Worm (Caenorhabditis elegans) whole organism, young adult: ENCODE results near the gene F42A6.2.

Experiments used
- hmg-20 ChIP-seq: fragments of 200-800 bp; sonication (Bioruptor generic); IDR thresholded peaks from 2 replicates; pipeline ENCODE4 v1.3.6; 2022; ENCODE audit warnings: missing genetic modification reagents, missing genetic modification characterization, missing compliant biosample characterization
- lsl-1 ChIP-seq: fragments of 200-800 bp; sonication (Bioruptor generic); optimal IDR thresholded peaks from 2 replicates; lab custom pipeline; 2018; ENCODE audit warnings: mild to moderate bottlenecking, missing genetic modification characterization, moderate library complexity, missing compliant biosample characterization
- rec-8 ChIP-seq, 2 experiments: sonication (generic microtip); optimal IDR thresholded peaks; 2 replicates each; lab custom pipeline; 2016; ENCODE audit warnings: mild to moderate bottlenecking in 2 of 2, missing genetic modification characterization in 2 of 2, missing genetic modification reagents in 2 of 2, missing genotype in 2 of 2, missing biosample characterization in 1 of 2, missing compliant biosample characterization in 1 of 2, moderate library complexity in 1 of 2
- tbp1 ChIP-seq: fragments of 200-800 bp; sonication (Bioruptor generic); optimal IDR thresholded peaks from 2 replicates; lab custom pipeline; 2018; ENCODE audit warnings: mild to moderate bottlenecking, missing genetic modification characterization, missing compliant biosample characterization

ce11 chrIV:3341170-3341569 lies at the start of gene F42A6.2:
- TF ChIP-seq hmg-20 (no peak), lsl-1 (GFP tag; lab: Kevin White, UChicago) (no peak), rec-8 (tag; optimal IDR thresholded peaks at IDR 0.05; lab: Kevin White, UChicago) (no peak), tbp1 (GFP tag; lab: Kevin White, UChicago) (no peak)
